Fruit fly (Drosophila melanogaster) whole organism, adult: Measurements from ENCODE around the gene ATPsynC.

Experiments
- CG11617 ChIP-seq: fragments of 200-800 bp; sonication (Bioruptor generic); optimal IDR thresholded peaks from 2 replicates; lab custom pipeline; 2017; ENCODE audit warnings: mild to moderate bottlenecking, missing biosample characterization, missing genetic modification reagents, missing genetic modification characterization
- CG12768 ChIP-seq: fragments of 200-800 bp; sonication (Bioruptor generic); optimal IDR thresholded peaks from 2 replicates; lab custom pipeline; 2017; ENCODE audit warnings: missing biosample characterization, missing genetic modification characterization, mild to moderate bottlenecking, moderate library complexity, missing genetic modification reagents
- CG14711 ChIP-seq: fragments of 200-800 bp; sonication (Bioruptor generic); optimal IDR thresholded peaks from 2 replicates; lab custom pipeline; 2018; ENCODE audit warnings: missing biosample characterization, mild to moderate bottlenecking, missing genetic modification characterization, moderate library complexity
- CG1620 ChIP-seq: fragments of 200-800 bp; sonication (Bioruptor generic); optimal IDR thresholded peaks from 2 replicates; lab custom pipeline; 2016; ENCODE audit warnings: missing biosample characterization, missing genetic modification characterization
- CG33017 ChIP-seq: fragments of 200-800 bp; sonication (Bioruptor generic); optimal IDR thresholded peaks from 2 replicates; lab custom pipeline; 2018; ENCODE audit warnings: missing biosample characterization, mild to moderate bottlenecking, missing genetic modification characterization, moderate library complexity
- CG5204 ChIP-seq: fragments of 200-800 bp; sonication (Bioruptor generic); optimal IDR thresholded peaks from 2 replicates; lab custom pipeline; 2016; ENCODE audit warnings: missing biosample characterization, missing genetic modification characterization
- CG7045 ChIP-seq: fragments of 200-800 bp; sonication (Bioruptor generic); optimal IDR thresholded peaks from 2 replicates; lab custom pipeline; 2017; ENCODE audit warnings: missing biosample characterization, mild to moderate bottlenecking, missing genetic modification characterization
- CG7101 ChIP-seq: fragments of 200-800 bp; sonication (Bioruptor generic); optimal IDR thresholded peaks from 2 replicates; lab custom pipeline; 2018; ENCODE audit warnings: missing biosample characterization, mild to moderate bottlenecking, missing genetic modification characterization, moderate library complexity
- Clk ChIP-seq: fragments of 200-800 bp; sonication (Bioruptor generic); optimal IDR thresholded peaks from 2 replicates; lab custom pipeline; 2017; ENCODE audit warnings: missing biosample characterization, missing genetic modification characterization
- Crg-1 ChIP-seq: fragments of 200-800 bp; sonication (Bioruptor generic); optimal IDR thresholded peaks from 2 replicates; lab custom pipeline; 2016; ENCODE audit warnings: missing biosample characterization, missing genetic modification characterization
- Hr96 ChIP-seq: fragments of 200-800 bp; sonication (Bioruptor generic); optimal IDR thresholded peaks from 2 replicates; lab custom pipeline; 2016; ENCODE audit warnings: missing biosample characterization, missing genetic modification characterization
- Mnt ChIP-seq: fragments of 200-800 bp; sonication (Bioruptor generic); optimal IDR thresholded peaks from 2 replicates; lab custom pipeline; 2016; ENCODE audit warnings: missing biosample characterization, mild to moderate bottlenecking, missing genetic modification characterization
- bab1 ChIP-seq: fragments of 200-800 bp; sonication (Bioruptor generic); optimal IDR thresholded peaks from 3 replicates; lab custom pipeline; 2019; ENCODE audit warnings: missing biosample characterization, mild to moderate bottlenecking, missing genetic modification characterization, moderate library complexity
- cic ChIP-seq: fragments of 200-800 bp; sonication (Bioruptor generic); optimal IDR thresholded peaks from 2 replicates; lab custom pipeline; 2017; ENCODE audit warnings: missing biosample characterization, mild to moderate bottlenecking, missing genetic modification characterization, moderate library complexity
- cnc ChIP-seq, 2 experiments: fragments of >200 bp; optimal IDR thresholded peaks; 2 replicates each; lab custom pipeline; 2017
- kay ChIP-seq: fragments of 200-800 bp; sonication (Bioruptor generic); peaks from one replicate; lab custom pipeline; 2016; ENCODE audit warnings: missing biosample characterization, missing genetic modification characterization, borderline replicate concordance
- ovo ChIP-seq: fragments of 200-800 bp; sonication (Bioruptor generic); optimal IDR thresholded peaks from 2 replicates; lab custom pipeline; 2016; ENCODE audit warnings: missing biosample characterization, missing genetic modification characterization
- pad ChIP-seq: fragments of 200-800 bp; sonication (Bioruptor generic); optimal IDR thresholded peaks from 3 replicates; lab custom pipeline; 2017; ENCODE audit warnings: missing biosample characterization, missing genetic modification characterization, mild to moderate bottlenecking, moderate library complexity, missing genetic modification reagents
- tj ChIP-seq: fragments of 200-800 bp; sonication (Bioruptor generic); optimal IDR thresholded peaks from 3 replicates; lab custom pipeline; 2017; ENCODE audit warnings: missing biosample characterization, mild to moderate bottlenecking, missing genetic modification characterization, moderate library complexity
- toe ChIP-seq: fragments of 200-800 bp; sonication (Bioruptor generic); optimal IDR thresholded peaks from 2 replicates; lab custom pipeline; 2016; ENCODE audit warnings: missing biosample characterization, missing genetic modification characterization

ATPsynC gene

DNA sequence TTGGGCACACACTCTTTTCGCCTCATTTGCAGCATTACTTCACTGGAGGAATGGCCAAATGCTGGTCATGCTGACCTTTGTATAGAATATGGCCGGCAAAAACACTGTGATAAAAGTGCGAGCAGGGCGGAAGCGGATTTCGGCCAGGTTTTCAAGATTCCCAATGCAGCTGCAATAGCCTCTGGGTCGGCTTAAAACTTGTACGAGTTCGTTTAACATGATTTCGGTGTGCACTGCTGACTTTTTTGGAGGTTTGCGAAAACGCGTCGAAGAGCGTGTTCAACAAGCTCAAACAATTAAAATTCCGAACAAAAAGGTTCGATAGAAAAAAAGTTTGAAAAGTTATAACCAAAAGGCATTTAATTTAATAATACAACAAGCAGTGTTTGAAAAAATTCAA, 8.8 kb downstream of the ATPsynC start, which contains the start of gene chp:
TSS of gene chp (minus strand) at position 101 of the 400 bp plus-strand sequence.
- TF ChIP-seq CG7101 (tag; lab: Kevin White, UChicago): no peak

- TF ChIP-seq CG12768 (GFP tag; lab: Kevin White, UChicago) (no peak), Hr96 (GFP tag; lab: Kevin White, UChicago) (no peak), CG1620 (GFP tag; lab: Kevin White, UChicago) (no peak)
Observed at dm6 chr3R:31197142-31197994, 22.1 kb downstream of the ATPsynC start.

DNA sequence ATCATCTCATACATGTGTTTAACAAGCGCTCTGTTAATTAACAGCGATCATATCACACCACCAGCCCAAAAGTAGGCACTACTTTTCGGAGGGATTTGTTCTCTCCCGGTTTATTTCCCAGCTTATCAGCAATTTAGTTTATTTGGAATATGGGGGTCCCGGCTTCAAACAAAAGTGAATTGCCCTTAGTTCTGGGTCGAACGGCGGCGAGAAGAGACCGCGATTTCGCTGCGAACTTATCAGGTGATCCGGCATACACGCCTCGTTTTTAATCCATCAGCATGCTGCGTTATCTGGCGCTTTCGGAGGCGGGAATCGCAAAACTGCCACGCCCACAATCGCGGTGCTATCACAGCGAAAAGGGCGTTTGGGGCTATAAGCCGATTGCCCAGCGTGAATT, 22.7 kb downstream of the ATPsynC start, which contains the start of gene CG1544:
TSS of gene CG1544 (plus strand) at position 186 of the 400 bp plus-strand sequence.
- TF ChIP-seq cnc (optimal IDR thresholded peaks at IDR 0.05; lab: Kevin White, UChicago) (no peak), CG7101 (tag; lab: Kevin White, UChicago) (no peak), CG11617 (no peak), ovo (no peak), Mnt (peak; percentile 53), Hr96 (GFP tag; lab: Kevin White, UChicago) (no peak), tj (GFP tag; lab: Kevin White, UChicago) (peak; percentile 27), Clk (GFP tag; lab: Kevin White, UChicago) (no peak), CG5204 (GFP tag; lab: Kevin White, UChicago) (no peak), CG12768 (GFP tag; lab: Kevin White, UChicago) (peak; percentile 22), bab1 (GFP tag; lab: Kevin White, UChicago) (peak; percentile 61), kay (GFP tag; lab: Kevin White, UChicago) (no peak), Crg-1 (GFP tag; lab: Kevin White, UChicago) (no peak), pad (GFP tag; lab: Kevin White, UChicago) (no peak), CG1620 (GFP tag; lab: Kevin White, UChicago) (no peak), CG33017 (tag; lab: Kevin White, UChicago) (no peak), CG14711 (tag; lab: Kevin White, UChicago) (no peak), CG7045 (GFP tag; lab: Kevin White, UChicago) (no peak), cic (peak; percentile 61), toe (GFP tag; lab: Kevin White, UChicago) (no peak)

DNA sequence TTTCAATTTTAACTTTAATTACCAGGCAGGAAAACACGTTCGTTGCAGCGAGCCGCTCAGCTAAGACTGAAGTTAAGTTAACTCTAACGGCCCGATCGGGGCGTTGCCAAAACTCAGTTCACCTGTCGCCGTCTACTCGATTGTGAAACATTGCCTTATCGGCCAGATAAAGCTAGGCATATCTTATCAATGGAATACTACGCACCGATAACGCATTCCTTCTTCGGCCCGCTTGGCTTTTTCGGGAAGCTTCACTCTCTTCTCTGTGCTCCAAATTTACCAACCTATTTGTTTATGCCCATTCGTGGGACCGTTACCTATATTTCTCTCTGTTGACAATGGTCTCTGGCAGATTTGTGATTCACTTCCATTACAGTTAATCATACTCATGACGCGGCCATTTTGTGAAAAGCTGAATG, 23.7 kb downstream of the ATPsynC start, which contains the start of gene mesh:
TSS of gene mesh (minus strand) at position 68 of the 419 bp plus-strand sequence.
- TF ChIP-seq Clk (GFP tag; lab: Kevin White, UChicago) (no peak), CG7101 (tag; lab: Kevin White, UChicago) (peak; percentile 17), CG12768 (GFP tag; lab: Kevin White, UChicago) (no peak), bab1 (GFP tag; lab: Kevin White, UChicago) (no peak), pad (GFP tag; lab: Kevin White, UChicago) (no peak), ovo (peak; percentile 44), CG1620 (GFP tag; lab: Kevin White, UChicago) (no peak), CG5204 (GFP tag; lab: Kevin White, UChicago) (no peak), toe (GFP tag; lab: Kevin White, UChicago) (no peak), Crg-1 (GFP tag; lab: Kevin White, UChicago) (no peak), CG14711 (tag; lab: Kevin White, UChicago) (peak; percentile 4), CG11617 (no peak), CG33017 (tag; lab: Kevin White, UChicago) (peak; percentile 14), cnc (optimal IDR thresholded peaks at IDR 0.05; lab: Kevin White, UChicago) (no peak), kay (GFP tag; lab: Kevin White, UChicago) (no peak), tj (GFP tag; lab: Kevin White, UChicago) (no peak), Hr96 (GFP tag; lab: Kevin White, UChicago) (no peak), cic (peak; percentile 90), CG7045 (GFP tag; lab: Kevin White, UChicago) (no peak), Mnt (peak; percentile 26)

DNA sequence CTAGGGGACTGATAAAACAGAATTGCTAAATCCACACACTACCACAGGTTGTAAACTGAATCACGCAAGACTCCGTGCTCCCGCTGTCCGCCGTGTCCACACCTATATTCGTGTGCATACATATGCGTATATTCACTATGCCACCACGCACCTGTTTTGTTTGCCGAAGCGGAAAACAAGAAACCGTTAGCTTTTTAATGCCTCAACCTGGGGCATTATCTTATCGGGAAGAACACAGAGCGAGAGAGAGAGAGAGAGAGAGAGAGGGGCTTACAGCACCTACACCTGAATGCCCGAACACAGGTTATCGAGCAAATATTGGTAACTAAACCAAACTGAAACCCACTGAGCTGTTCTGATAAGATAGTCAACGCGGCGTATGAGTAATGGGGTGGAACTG, 24.8 kb downstream of the ATPsynC start:
- TF ChIP-seq ovo (peak; percentile 65), cic (peak; percentile 46), Hr96 (GFP tag; lab: Kevin White, UChicago) (peak; percentile 17), CG14711 (tag; lab: Kevin White, UChicago) (no peak)

DNA sequence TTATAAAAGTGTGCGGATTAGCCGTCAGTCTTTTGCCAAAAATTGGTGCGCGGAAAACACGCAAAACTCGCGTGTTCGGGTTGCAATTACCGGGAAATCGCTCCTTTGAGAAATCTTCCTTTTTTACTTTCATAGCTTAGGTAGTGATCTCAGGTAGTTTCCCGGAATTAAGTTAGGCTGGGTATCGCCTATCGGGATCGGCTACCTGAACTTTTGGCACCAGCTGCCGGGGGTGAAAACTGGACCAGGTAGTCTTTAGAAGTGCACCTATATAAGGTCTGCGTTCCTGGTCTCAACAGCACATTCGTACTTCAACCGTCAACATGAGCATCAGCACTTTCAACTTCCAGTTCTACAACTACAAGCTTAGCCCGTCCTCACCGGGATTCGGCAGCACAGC, 26.4 kb downstream of the ATPsynC start, which contains the start of gene bnk:
TSS of gene bnk (plus strand) at position 301 of the 400 bp plus-strand sequence.
- TF ChIP-seq Mnt: no peak
- TF ChIP-seq CG7045 (GFP tag; lab: Kevin White, UChicago): no peak
- TF ChIP-seq CG33017 (tag; lab: Kevin White, UChicago): no peak
- no peak for TF ChIP-seq kay (GFP tag; lab: Kevin White, UChicago)
- TF ChIP-seq Hr96 (GFP tag; lab: Kevin White, UChicago): no peak
- TF ChIP-seq cic: no peak
- no peak for TF ChIP-seq CG7101 (tag; lab: Kevin White, UChicago)
- no peak for TF ChIP-seq Clk (GFP tag; lab: Kevin White, UChicago)
- TF ChIP-seq ovo: no peak
- TF ChIP-seq toe (GFP tag; lab: Kevin White, UChicago): no peak
- no peak for TF ChIP-seq cnc (optimal IDR thresholded peaks at IDR 0.05; lab: Kevin White, UChicago)
- TF ChIP-seq Crg-1 (GFP tag; lab: Kevin White, UChicago): no peak
- TF ChIP-seq CG12768 (GFP tag; lab: Kevin White, UChicago): no peak
